Worm (Caenorhabditis elegans) whole organism, late embryonic: ENCODE results near the gene amdh-1.

ENCODE experiments used
- F13H6.1 ChIP-seq: sonication (generic microtip); optimal IDR thresholded peaks from 2 replicates; lab custom pipeline; 2016; ENCODE audit warnings: missing genetic modification characterization, missing compliant biosample characterization
- ama-1 ChIP-seq: fragments of 150-350 bp; optimal IDR thresholded peaks from 2 replicates; lab custom pipeline; 2014
- ceh-6 ChIP-seq: fragments of 200-800 bp; sonication (Bioruptor generic); optimal IDR thresholded peaks from 2 replicates; lab custom pipeline; 2018; ENCODE audit warnings: mild to moderate bottlenecking, missing genetic modification characterization, missing compliant biosample characterization
- ceh-9 ChIP-seq: sonication (generic microtip); optimal IDR thresholded peaks from 2 replicates; lab custom pipeline; 2016; ENCODE audit warnings: mild to moderate bottlenecking, missing genetic modification characterization, inconsistent platforms, missing compliant biosample characterization
- mec-3 ChIP-seq: sonication (generic microtip); optimal IDR thresholded peaks from 2 replicates; lab custom pipeline; 2016; ENCODE audit warnings: borderline replicate concordance, missing genetic modification characterization, missing compliant biosample characterization
- nhr-11 ChIP-seq: fragments of 150-350 bp; optimal IDR thresholded peaks from 2 replicates; lab custom pipeline; 2014; ENCODE audit warnings: missing biosample characterization, missing genetic modification characterization
- pag-3 ChIP-seq: sonication (generic microtip); optimal IDR thresholded peaks from 2 replicates; lab custom pipeline; 2016; ENCODE audit warnings: missing compliant biosample characterization, missing genetic modification characterization, borderline replicate concordance
- pqm-1 ChIP-seq: sonication (generic microtip); optimal IDR thresholded peaks from 2 replicates; lab custom pipeline; 2016; ENCODE audit warnings: missing genetic modification characterization, missing compliant biosample characterization

ce11 chrIII:6260115-6260514, 8.5 kb downstream of the amdh-1 start, which contains the start of gene srg-2:
- TF ChIP-seq nhr-11 (tag; lab: Kevin White, UChicago): no peak
- TF ChIP-seq ceh-6 (GFP tag; lab: Kevin White, UChicago): no peak
- no peak for TF ChIP-seq pag-3 (tag; lab: Kevin White, UChicago)
- TF ChIP-seq pqm-1 (tag; lab: Kevin White, UChicago): no peak
- no peak for TF ChIP-seq mec-3 (tag; lab: Kevin White, UChicago)
- TF ChIP-seq F13H6.1 (tag; lab: Kevin White, UChicago): no peak
- TF ChIP-seq ama-1 (lab: Kevin White, UChicago): no peak
- no peak for TF ChIP-seq ceh-9 (tag; lab: Kevin White, UChicago)
